Fruit fly (Drosophila melanogaster) whole organism, embryonic: Measurements from ENCODE around the gene anox.

Source experiments
- Asciz ChIP-seq: fragments of 200-800 bp; sonication (Bioruptor generic); optimal IDR thresholded peaks from 2 replicates; lab custom pipeline; 2017; ENCODE audit warnings: missing biosample characterization, mild to moderate bottlenecking, missing genetic modification characterization, missing genetic modification reagents
- BtbVII ChIP-seq: fragments of 200-800 bp; sonication (Bioruptor generic); optimal IDR thresholded peaks from 3 replicates; lab custom pipeline; 2017; ENCODE audit warnings: missing biosample characterization, mild to moderate bottlenecking, missing genetic modification characterization
- CG1233 ChIP-seq: fragments of 200-800 bp; sonication (Bioruptor generic); optimal IDR thresholded peaks from 4 replicates; lab custom pipeline; 2018; ENCODE audit warnings: missing biosample characterization, mild to moderate bottlenecking, missing genetic modification characterization
- CG12659 ChIP-seq: fragments of 200-800 bp; sonication (Bioruptor generic); optimal IDR thresholded peaks from 3 replicates; lab custom pipeline; 2017; ENCODE audit warnings: mild to moderate bottlenecking, missing biosample characterization, missing genetic modification reagents, missing genetic modification characterization
- CG12769 ChIP-seq: fragments of 200-800 bp; sonication (Bioruptor generic); optimal IDR thresholded peaks from 2 replicates; lab custom pipeline; 2019; ENCODE audit warnings: missing biosample characterization, mild to moderate bottlenecking, missing genetic modification characterization, moderate library complexity
- CG13296 ChIP-seq: fragments of 200-800 bp; sonication (Bioruptor generic); optimal IDR thresholded peaks from 3 replicates; lab custom pipeline; 2018; ENCODE audit warnings: missing biosample characterization, mild to moderate bottlenecking, missing genetic modification characterization
- CG13624 ChIP-seq: fragments of 200-800 bp; sonication (Bioruptor generic); optimal IDR thresholded peaks from 2 replicates; lab custom pipeline; 2016; ENCODE audit warnings: missing biosample characterization, missing genetic modification characterization
- CG14050 ChIP-seq: fragments of 200-800 bp; sonication (Bioruptor generic); IDR thresholded peaks from 3 replicates; pipeline ENCODE4 v1.3.6; 2022; ENCODE audit warnings: missing biosample characterization, missing genetic modification characterization
- CG15073 ChIP-seq: fragments of 200-800 bp; sonication (Bioruptor generic); optimal IDR thresholded peaks from 2 replicates; lab custom pipeline; 2016; ENCODE audit warnings: missing biosample characterization, missing genetic modification characterization
- CG16863 ChIP-seq: fragments of 200-800 bp; sonication (Bioruptor generic); optimal IDR thresholded peaks from 3 replicates; lab custom pipeline; 2016; ENCODE audit warnings: missing biosample characterization, missing genetic modification characterization
- CG17912 ChIP-seq: fragments of 200-800 bp; sonication (Bioruptor generic); optimal IDR thresholded peaks from 2 replicates; lab custom pipeline; 2018; ENCODE audit warnings: missing biosample characterization, mild to moderate bottlenecking, missing genetic modification characterization
- CG31365 ChIP-seq: fragments of 200-800 bp; sonication (Bioruptor generic); optimal IDR thresholded peaks from 2 replicates; lab custom pipeline; 2018; ENCODE audit warnings: missing biosample characterization, mild to moderate bottlenecking, missing genetic modification characterization
- CG32767 ChIP-seq: fragments of 200-800 bp; sonication (Bioruptor generic); IDR thresholded peaks from 2 replicates; pipeline ENCODE4 v1.3.6; 2022; ENCODE audit warnings: missing biosample characterization, missing genetic modification characterization
- CG3995 ChIP-seq: fragments of 200-800 bp; sonication (Bioruptor generic); optimal IDR thresholded peaks from 3 replicates; lab custom pipeline; 2016; ENCODE audit warnings: missing biosample characterization, missing genetic modification characterization
- CG42726 ChIP-seq: fragments of 200-800 bp; sonication (Bioruptor generic); IDR thresholded peaks from 2 replicates; pipeline ENCODE4 v1.3.6; 2022; ENCODE audit warnings: missing biosample characterization, missing genetic modification characterization; ENCODE audit not compliant: partially characterized antibody
- CG4360 ChIP-seq: fragments of 200-800 bp; sonication (Bioruptor generic); IDR thresholded peaks from 2 replicates; pipeline ENCODE4 v1.3.6; 2022; ENCODE audit warnings: missing biosample characterization, missing genetic modification characterization
- CG6689 ChIP-seq: fragments of 200-800 bp; sonication (Bioruptor generic); IDR thresholded peaks from 2 replicates; pipeline ENCODE4 v1.3.6; 2022; ENCODE audit warnings: missing biosample characterization, missing genetic modification characterization
- CG6813 ChIP-seq: fragments of 200-800 bp; sonication (Bioruptor generic); optimal IDR thresholded peaks from 2 replicates; lab custom pipeline; 2017; ENCODE audit warnings: missing biosample characterization, missing genetic modification characterization, mild to moderate bottlenecking, moderate library complexity, missing genetic modification reagents
- CG8924 ChIP-seq: fragments of 200-800 bp; optimal IDR thresholded peaks from 3 replicates; lab custom pipeline; 2019; ENCODE audit warnings: missing biosample characterization, mild to moderate bottlenecking, missing genetic modification characterization, moderate library complexity
- CG8944 ChIP-seq: fragments of 200-800 bp; sonication (Bioruptor generic); optimal IDR thresholded peaks from 3 replicates; lab custom pipeline; 2016; ENCODE audit warnings: missing biosample characterization, missing genetic modification characterization
- CG9727 ChIP-seq: fragments of 200-800 bp; sonication (Bioruptor generic); optimal IDR thresholded peaks from 3 replicates; lab custom pipeline; 2017; ENCODE audit warnings: missing biosample characterization, mild to moderate bottlenecking, missing genetic modification characterization
- CoRest ChIP-seq: fragments of 200-800 bp; sonication (Bioruptor generic); optimal IDR thresholded peaks from 3 replicates; lab custom pipeline; 2018; ENCODE audit warnings: missing biosample characterization, mild to moderate bottlenecking, missing genetic modification characterization, moderate library complexity
- Dad ChIP-seq: fragments of 200-800 bp; sonication (Bioruptor generic); optimal IDR thresholded peaks from 3 replicates; lab custom pipeline; 2016; ENCODE audit warnings: missing biosample characterization, missing genetic modification characterization
- Dll ChIP-seq: fragments of 200-800 bp; sonication (Bioruptor generic); IDR thresholded peaks from 4 replicates; pipeline ENCODE4 v1.3.6; 2022; ENCODE audit warnings: missing biosample characterization, missing genetic modification characterization; ENCODE audit not compliant: partially characterized antibody
- E2f2 ChIP-seq: fragments of 200-800 bp; sonication (Bioruptor generic); IDR thresholded peaks from 2 replicates; pipeline ENCODE4 v1.3.6; 2022; ENCODE audit warnings: missing biosample characterization, missing genetic modification characterization
- Fer2 ChIP-seq: fragments of 200-800 bp; sonication (Bioruptor generic); optimal IDR thresholded peaks from 2 replicates; lab custom pipeline; 2018; ENCODE audit warnings: missing biosample characterization, mild to moderate bottlenecking, missing genetic modification characterization, moderate library complexity
- HHEX ChIP-seq: fragments of 200-800 bp; sonication (Bioruptor generic); optimal IDR thresholded peaks from 3 replicates; lab custom pipeline; 2017; ENCODE audit warnings: missing biosample characterization, mild to moderate bottlenecking, missing genetic modification characterization, missing genetic modification reagents
- Hr3 ChIP-seq: fragments of 200-800 bp; sonication (Bioruptor generic); optimal IDR thresholded peaks from 3 replicates; lab custom pipeline; 2016; ENCODE audit warnings: missing biosample characterization, missing genetic modification characterization
- Meics ChIP-seq: fragments of 200-800 bp; sonication (Bioruptor generic); optimal IDR thresholded peaks from 2 replicates; lab custom pipeline; 2017; ENCODE audit warnings: missing biosample characterization, mild to moderate bottlenecking, missing genetic modification characterization
- NK7.1 ChIP-seq: fragments of 200-800 bp; sonication (Bioruptor generic); optimal IDR thresholded peaks from 3 replicates; lab custom pipeline; 2016; ENCODE audit warnings: missing biosample characterization, missing genetic modification characterization
- Nf-YA ChIP-seq: fragments of 200-800 bp; sonication (Bioruptor generic); IDR thresholded peaks from 2 replicates; pipeline ENCODE4 v1.3.6; 2022; ENCODE audit warnings: missing biosample characterization, missing genetic modification characterization
- Nf-YC ChIP-seq: fragments of 200-800 bp; optimal IDR thresholded peaks from 3 replicates; lab custom pipeline; 2019; ENCODE audit warnings: missing biosample characterization, mild to moderate bottlenecking, missing genetic modification characterization, moderate library complexity
- YL-1 ChIP-seq: fragments of 200-800 bp; sonication (Bioruptor generic); optimal IDR thresholded peaks from 3 replicates; lab custom pipeline; 2017; ENCODE audit warnings: missing biosample characterization, mild to moderate bottlenecking, missing genetic modification characterization
- amos ChIP-seq: fragments of 200-800 bp; sonication (Bioruptor generic); IDR thresholded peaks from 2 replicates; pipeline ENCODE4 v1.3.6; 2022; ENCODE audit warnings: missing biosample characterization, missing genetic modification characterization; ENCODE audit not compliant: partially characterized antibody
- bab2 ChIP-seq: fragments of 200-800 bp; sonication (Bioruptor generic); optimal IDR thresholded peaks from 2 replicates; lab custom pipeline; 2016; ENCODE audit warnings: missing biosample characterization, missing genetic modification characterization
- bsh ChIP-seq, 2 experiments: fragments of 200-800 bp; sonication (Bioruptor generic); optimal IDR thresholded peaks; 2 replicates each; lab custom pipeline; 2017 to 2018; ENCODE audit warnings: mild to moderate bottlenecking in 2 of 2, missing biosample characterization in 2 of 2, missing genetic modification characterization in 2 of 2, moderate library complexity in 1 of 2
- chn ChIP-seq: fragments of 200-800 bp; sonication (Bioruptor generic); optimal IDR thresholded peaks from 2 replicates; lab custom pipeline; 2016; ENCODE audit warnings: missing biosample characterization, missing genetic modification characterization
- danr ChIP-seq: fragments of 200-800 bp; sonication (Bioruptor generic); IDR thresholded peaks from 2 replicates; pipeline ENCODE4 v1.3.6; 2022; ENCODE audit warnings: missing biosample characterization, missing genetic modification characterization
- dysf ChIP-seq: fragments of 200-800 bp; sonication (Bioruptor generic); IDR thresholded peaks from 3 replicates; pipeline ENCODE4 v1.3.6; 2022; ENCODE audit warnings: missing biosample characterization, missing genetic modification characterization
- en ChIP-seq: fragments of 200-800 bp; sonication (Bioruptor generic); optimal IDR thresholded peaks from 2 replicates; lab custom pipeline; 2016; ENCODE audit warnings: missing biosample characterization, missing genetic modification characterization
- esg ChIP-seq: fragments of 200-800 bp; sonication (Bioruptor generic); conservative IDR thresholded peaks from 2 replicates; pipeline ENCODE4 v1.3.6; 2022; ENCODE audit warnings: missing biosample characterization, missing genetic modification characterization
- hkb ChIP-seq, 2 experiments: fragments of 200-800 bp in 1 of 2; fragments of >200 bp in 1 of 2; sonication (Bioruptor generic) in 1 of 2; IDR thresholded peaks in 1 of 2; optimal IDR thresholded peaks in 1 of 2; 2 replicates each; pipeline versions ENCODE4 v1.3.6 to Lab custom; 2017 to 2022; ENCODE audit warnings: missing biosample characterization in 1 of 2, missing genetic modification characterization in 1 of 2
- insv ChIP-seq, 2 experiments: fragments of 200-800 bp; sonication (Bioruptor generic); optimal IDR thresholded peaks; 3 replicates each; lab custom pipeline; 2016 to 2018; ENCODE audit warnings: missing biosample characterization in 2 of 2, missing genetic modification characterization in 2 of 2
- jigr1 ChIP-seq: fragments of 200-800 bp; sonication (Bioruptor generic); IDR thresholded peaks from 3 replicates; pipeline ENCODE4 v1.3.6; 2022; ENCODE audit warnings: missing biosample characterization, missing genetic modification characterization
- nmo ChIP-seq: fragments of 200-800 bp; sonication (Bioruptor generic); optimal IDR thresholded peaks from 2 replicates; lab custom pipeline; 2018; ENCODE audit warnings: missing biosample characterization, mild to moderate bottlenecking, missing genetic modification characterization, moderate library complexity
- pb ChIP-seq: fragments of 200-800 bp; sonication (Bioruptor generic); optimal IDR thresholded peaks from 3 replicates; lab custom pipeline; 2016; ENCODE audit warnings: missing biosample characterization, missing genetic modification characterization
- sqz ChIP-seq: fragments of 200-800 bp; sonication (Bioruptor generic); optimal IDR thresholded peaks from 3 replicates; lab custom pipeline; 2018; ENCODE audit warnings: missing biosample characterization, mild to moderate bottlenecking, missing genetic modification characterization
- sr ChIP-seq: fragments of 200-800 bp; sonication (Bioruptor generic); IDR thresholded peaks from 3 replicates; pipeline ENCODE4 v1.3.6; 2022; ENCODE audit warnings: missing biosample characterization, missing genetic modification characterization
- vvl ChIP-seq: fragments of 200-800 bp; sonication (Bioruptor generic); IDR thresholded peaks from 2 replicates; pipeline ENCODE4 v1.3.6; 2022; ENCODE audit warnings: missing biosample characterization, missing genetic modification characterization
- zf30C ChIP-seq: fragments of 200-800 bp; sonication (Bioruptor generic); optimal IDR thresholded peaks from 3 replicates; lab custom pipeline; 2018; ENCODE audit warnings: missing biosample characterization, mild to moderate bottlenecking, missing genetic modification characterization
- zfh2 ChIP-seq: fragments of 200-800 bp; sonication (Bioruptor generic); optimal IDR thresholded peaks from 2 replicates; lab custom pipeline; 2016; ENCODE audit warnings: missing biosample characterization, missing genetic modification characterization

anox gene

dm6 chrX:21362878-21363277, 43.8 kb upstream of the anox start, which contains the start of the genes bbx and waw (continued):
- TF ChIP-seq CG8924 (tag; lab: Kevin White, UChicago) (no peak), Meics (no peak), CG32767 (GFP tag; lab: Robert Waterston, UW) (no peak), pb (GFP tag; lab: Kevin White, UChicago) (no peak), CG6813 (GFP tag; lab: Kevin White, UChicago) (no peak), CG13624 (GFP tag; lab: Kevin White, UChicago) (peak; percentile 38), CG13296 (GFP tag; lab: Kevin White, UChicago) (no peak), Nf-YC (tag; lab: Kevin White, UChicago) (peak; percentile 21), en (no peak), CG17912 (peak; percentile 66), Hr3 (GFP tag; lab: Kevin White, UChicago) (no peak), CG1233 (GFP tag; lab: Kevin White, UChicago) (peak; percentile 19), Asciz (GFP tag; lab: Kevin White, UChicago) (no peak), CG4360 (no peak), vvl (GFP tag; lab: Robert Waterston, UW) (peak; percentile 59), dysf (GFP tag; lab: Robert Waterston, UW) (no peak), hkb (optimal IDR thresholded peaks at IDR 0.05; lab: Kevin White, UChicago) (no peak), hkb (GFP tag; IDR thresholded peaks at IDR 0.05; lab: Robert Waterston, UW) (no peak), sqz (peak; percentile 86), zfh2 (GFP tag; lab: Kevin White, UChicago) (no peak), CG12659 (GFP tag; lab: Kevin White, UChicago) (peak; percentile 68), BtbVII (GFP tag; lab: Kevin White, UChicago) (no peak), NK7.1 (GFP tag; lab: Kevin White, UChicago) (no peak), Nf-YA (no peak), E2f2 (GFP tag; lab: Robert Waterston, UW) (peak; percentile 64), YL-1 (peak; percentile 77), esg (GFP tag; lab: Robert Waterston, UW) (no peak), CG16863 (GFP tag; lab: Kevin White, UChicago) (no peak), CG42726 (no peak), bsh (GFP tag; optimal IDR thresholded peaks at IDR 0.05; lab: Kevin White, UChicago) (peak in 1 of 2 experiments; percentile 16), insv (GFP tag; optimal IDR thresholded peaks at IDR 0.05; lab: Kevin White, UChicago) (peak in 1 of 2 experiments; percentile 20), CG3995 (GFP tag; lab: Kevin White, UChicago) (peak; percentile 3), CG6689 (0 out of 2 replicates have a peak, but pooled peaks have one; percentile 11), HHEX (GFP tag; lab: Kevin White, UChicago) (peak; percentile 34), Fer2 (tag; lab: Kevin White, UChicago) (no peak), CoRest (no peak), Dad (GFP tag; lab: Kevin White, UChicago) (no peak), bab2 (GFP tag; lab: Kevin White, UChicago) (no peak), CG15073 (GFP tag; lab: Kevin White, UChicago) (no peak), sr (GFP tag; lab: Robert Waterston, UW) (no peak), zf30C (GFP tag; lab: Kevin White, UChicago) (peak; percentile 55), nmo (peak; percentile 35), danr (no peak), CG12769 (no peak), chn (GFP tag; lab: Kevin White, UChicago) (no peak), jigr1 (GFP tag; lab: Robert Waterston, UW) (no peak), CG31365 (tag; lab: Kevin White, UChicago) (no peak), CG9727 (GFP tag; lab: Kevin White, UChicago) (peak; percentile 47), Dll (GFP tag; lab: Robert Waterston, UW) (0 out of 4 replicates have a peak, but pooled peaks have one; percentile 20), CG14050 (GFP tag; lab: Robert Waterston, UW) (no peak), CG8944 (GFP tag; lab: Kevin White, UChicago) (no peak), amos (GFP tag; lab: Robert Waterston, UW) (no peak)
